Worm (Caenorhabditis elegans) whole organism, dauer: Measurements from ENCODE around the gene nspa-8.

ENCODE experiments used
- unc-62 ChIP-seq: sonication (generic microtip); optimal IDR thresholded peaks from 2 replicates; lab custom pipeline; 2017; ENCODE audit warnings: missing biosample characterization, missing genetic modification reagents, missing genetic modification characterization

Gene nspa-8

ce11 chrV:14841660-14842059 lies 14.8 kb upstream of the nspa-8 start:
- TF ChIP-seq unc-62 (GFP tag; lab: Kevin White, UChicago): no peak

DNA sequence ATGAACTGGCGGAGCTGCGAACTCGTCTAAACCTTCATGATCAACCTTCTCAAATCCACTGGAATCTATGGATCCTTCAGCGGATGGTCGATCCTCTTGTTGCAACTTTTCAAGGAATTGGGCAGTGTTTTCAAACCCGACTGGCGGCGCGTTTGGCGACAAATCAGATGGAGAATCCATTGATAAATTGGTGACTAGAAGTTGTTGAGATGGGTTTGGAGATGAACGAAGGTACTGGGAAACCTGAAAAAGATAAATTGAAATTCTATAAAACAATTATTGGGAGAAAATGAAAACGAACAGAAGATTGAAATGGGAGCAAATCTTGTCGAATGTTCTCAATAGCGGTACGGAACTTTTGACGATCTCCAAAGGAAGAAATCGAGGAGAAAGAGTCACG lies 11.3 kb upstream of the nspa-8 start:
- no peak for TF ChIP-seq unc-62 (GFP tag; lab: Kevin White, UChicago)

ce11 chrV:14835075-14835991 lies 8.5 kb upstream of the nspa-8 start:
- TF ChIP-seq unc-62 (GFP tag; lab: Kevin White, UChicago): no peak

DNA sequence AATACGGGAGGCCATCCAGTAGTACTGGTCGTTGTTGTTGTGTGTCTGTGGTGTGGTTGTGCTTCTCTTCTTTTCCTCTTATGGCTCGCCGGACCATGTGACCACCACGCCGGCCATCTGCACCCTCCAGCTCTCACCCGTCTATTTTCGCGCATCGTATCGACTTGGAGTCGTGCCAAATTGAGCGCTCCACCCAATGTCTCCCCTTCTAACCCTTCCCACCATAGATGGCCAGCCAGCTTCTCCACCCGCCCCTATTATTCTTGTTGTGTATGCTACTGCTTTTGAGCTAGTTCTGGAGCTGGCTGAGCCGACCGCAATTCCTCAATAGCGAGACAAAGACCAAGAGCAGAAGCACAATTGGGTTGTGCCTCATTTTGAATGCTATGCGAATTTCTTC lies 6.4 kb upstream of the nspa-8 start:
- no peak for TF ChIP-seq unc-62 (GFP tag; lab: Kevin White, UChicago)

DNA sequence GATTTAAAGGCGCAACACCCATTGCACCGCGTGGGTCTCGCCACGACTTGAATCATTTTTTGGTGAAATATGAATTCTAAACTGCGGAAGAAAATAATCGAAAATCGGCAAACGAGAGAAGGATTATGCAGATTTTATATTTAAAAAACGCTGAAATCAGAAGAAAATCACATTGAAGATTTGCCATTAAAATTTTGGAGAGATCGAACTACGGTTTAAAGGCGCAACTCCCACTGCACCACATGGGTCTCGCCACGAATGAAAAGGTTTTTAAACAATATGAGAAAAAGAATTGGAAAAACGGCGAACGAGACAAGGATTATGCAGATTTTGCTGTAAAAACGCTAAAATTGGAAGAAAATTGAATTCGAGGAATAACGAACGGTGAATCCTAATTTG lies 5.9 kb upstream of the nspa-8 start:
- TF ChIP-seq unc-62 (GFP tag; lab: Kevin White, UChicago): no peak

- TF ChIP-seq unc-62 (GFP tag; lab: Kevin White, UChicago): no peak
These were observed 5.4 kb upstream of the nspa-8 start for ce11 chrV:14832121-14832788.

DNA sequence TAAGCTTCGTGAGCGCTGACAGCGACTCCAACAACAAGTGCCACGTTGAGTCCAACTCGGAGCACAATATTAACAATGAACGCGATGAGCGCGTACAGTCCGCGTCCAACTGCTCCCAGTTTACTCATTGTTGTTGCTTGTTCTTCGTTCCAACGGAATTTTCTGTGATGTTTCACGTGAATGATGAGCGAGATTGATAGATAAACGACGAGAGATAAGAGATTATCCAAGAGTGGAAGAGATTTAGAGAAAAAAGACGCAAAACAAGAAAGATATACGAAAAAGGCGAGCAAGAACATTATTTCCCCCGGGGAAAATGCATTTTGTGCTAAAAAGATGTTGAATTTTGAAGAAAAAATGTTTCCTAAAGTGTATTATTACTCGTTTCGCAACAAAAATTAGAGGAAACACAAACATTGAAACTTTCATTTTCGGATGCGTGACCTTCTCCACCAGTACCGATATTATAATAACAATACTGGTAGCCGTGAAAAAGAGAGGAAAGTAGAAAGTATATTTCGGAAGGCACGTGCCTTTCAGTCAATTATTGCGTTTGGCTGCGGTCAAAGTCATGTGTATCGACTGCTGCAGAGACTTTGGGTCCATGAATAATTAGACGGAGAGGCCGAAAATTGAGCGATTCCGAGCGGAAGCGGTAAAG lies 4.7 kb upstream of the nspa-8 start:
- no peak for TF ChIP-seq unc-62 (GFP tag; lab: Kevin White, UChicago)

- no peak for TF ChIP-seq unc-62 (GFP tag; lab: Kevin White, UChicago)
These were observed 3.7 kb upstream of the nspa-8 start for ce11 chrV:14830267-14831175.

DNA sequence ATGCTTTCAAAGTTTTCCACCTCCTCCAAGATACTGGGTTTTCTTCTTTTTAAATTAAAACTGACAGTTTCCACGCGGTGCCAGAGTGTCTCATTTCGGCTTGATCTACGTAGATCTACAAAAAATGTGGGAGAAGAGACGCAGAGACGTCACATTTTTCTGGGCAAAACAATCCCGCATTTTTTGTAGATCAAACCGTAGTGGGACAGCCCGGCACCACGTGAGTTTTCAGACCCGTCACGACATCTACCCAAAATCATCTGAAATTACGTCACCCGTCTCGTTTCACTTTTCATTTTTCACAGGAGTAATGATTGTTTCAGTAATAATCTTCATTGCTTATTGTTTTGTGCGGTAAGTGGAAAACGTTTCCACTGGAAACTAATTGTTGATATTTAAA lies 1.6 kb upstream of the nspa-8 start:
- TF ChIP-seq unc-62 (GFP tag; lab: Kevin White, UChicago): no peak

- no peak for TF ChIP-seq unc-62 (GFP tag; lab: Kevin White, UChicago)
These were observed 2.7 kb downstream of the nspa-8 start, which contains the start of gene W06A7.4 for ce11 chrV:14824124-14824523. Gene W06A7.4 (plus strand): TSS chrV:14824424.

DNA sequence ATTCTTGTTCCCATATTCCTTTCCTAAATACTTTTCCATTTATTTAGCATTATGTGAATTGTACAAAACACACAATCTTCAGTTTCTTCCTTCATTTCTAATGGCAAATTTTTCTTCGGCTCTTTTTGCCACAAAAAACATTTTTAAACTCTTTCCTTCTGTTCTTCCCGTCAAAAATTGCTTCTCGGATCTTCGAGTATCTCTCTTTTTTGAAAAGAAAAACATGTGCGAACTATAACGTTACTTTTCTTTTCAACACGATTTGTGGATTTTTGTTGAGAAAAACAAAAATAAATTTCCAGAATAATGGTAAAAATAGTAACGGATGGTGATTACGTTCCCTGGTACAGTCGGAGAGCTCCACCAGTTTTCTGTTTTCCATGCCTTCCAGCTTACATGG lies 5.3 kb downstream of the nspa-8 start, which contains the start of gene W06A7.2:
W06A7.2 (plus strand) TSS at position 301 of the 400 bp plus-strand sequence.
- no peak for TF ChIP-seq unc-62 (GFP tag; lab: Kevin White, UChicago)

DNA sequence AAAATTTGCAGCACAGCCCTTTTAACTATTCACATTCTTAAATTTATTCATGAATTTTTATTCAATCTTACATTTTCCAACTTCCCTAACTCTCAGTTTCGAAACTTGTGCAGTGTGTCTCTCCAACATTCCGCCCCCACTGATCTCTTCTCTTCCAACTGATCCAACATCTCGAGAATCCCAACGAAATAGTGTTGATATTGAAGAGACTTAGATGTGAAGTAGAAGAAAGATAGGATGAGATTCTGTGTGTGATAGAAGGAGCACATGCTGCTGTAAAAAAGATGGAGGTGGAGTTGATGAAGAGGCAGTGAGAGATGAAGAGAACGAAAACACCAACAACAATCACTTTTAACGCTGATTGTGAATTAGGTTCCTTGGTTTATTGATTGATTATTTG lies 6.5 kb downstream of the nspa-8 start:
- no peak for TF ChIP-seq unc-62 (GFP tag; lab: Kevin White, UChicago)

DNA sequence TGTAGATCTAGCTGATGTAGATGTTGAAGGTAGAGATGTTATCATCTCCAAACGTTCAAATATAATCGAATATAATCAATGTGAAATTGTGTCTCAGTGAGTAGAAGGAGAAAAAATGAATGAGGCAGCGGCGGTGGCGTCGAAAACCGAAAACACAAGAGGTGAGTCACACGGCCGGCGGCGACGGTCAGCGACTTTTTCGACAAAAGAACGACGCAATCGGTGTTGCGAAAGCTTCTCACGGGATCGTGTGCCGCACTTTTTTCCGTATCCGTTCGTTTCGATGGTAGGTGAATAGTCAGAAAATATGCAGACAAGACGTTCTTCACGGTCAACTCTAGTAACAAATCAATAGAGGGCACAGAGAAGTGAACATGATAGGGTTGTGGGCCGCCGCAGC lies 11.4 kb downstream of the nspa-8 start, which contains the start of gene rin-1:
rin-1 (minus strand) TSS at position 101 of the 400 bp plus-strand sequence.
- TF ChIP-seq unc-62 (GFP tag; lab: Kevin White, UChicago): no peak

- TF ChIP-seq unc-62 (GFP tag; lab: Kevin White, UChicago): no peak
These were observed 13.3 kb downstream of the nspa-8 start for ce11 chrV:14813566-14813965.

DNA sequence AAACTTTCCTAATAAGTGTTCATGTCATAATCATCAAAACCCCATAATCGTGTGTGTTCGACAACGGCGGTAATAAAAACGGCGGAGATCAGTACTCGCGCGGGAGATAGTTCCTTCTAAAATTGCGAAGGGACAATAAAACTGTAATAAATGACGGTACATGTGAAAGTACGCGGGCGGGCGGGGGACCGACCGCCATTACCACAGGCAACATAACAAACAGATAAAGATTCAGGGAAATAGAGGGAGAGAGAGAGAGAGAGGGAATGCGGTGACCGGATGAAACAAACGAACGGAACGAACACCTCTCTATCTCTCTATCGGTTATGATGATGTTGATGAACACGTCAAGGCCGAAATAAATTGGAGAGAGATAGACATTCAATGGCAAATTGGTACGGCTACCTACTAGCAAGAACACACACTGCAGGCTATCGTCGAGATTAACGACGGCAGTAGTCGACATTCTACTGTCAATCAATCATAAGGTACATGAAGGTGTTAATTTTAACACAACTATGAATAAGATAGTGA lies 20.6 kb downstream of the nspa-8 start:
- TF ChIP-seq unc-62 (GFP tag; lab: Kevin White, UChicago): no peak
